Worm (Caenorhabditis elegans) whole organism, L1 larva: ENCODE measurements around the gene flp-18.

ENCODE experiments used
- C04F5.9 ChIP-seq: sonication (generic microtip); optimal IDR thresholded peaks from 2 replicates; lab custom pipeline; 2016; ENCODE audit warnings: missing genetic modification characterization, missing compliant biosample characterization
- C34B4.2 ChIP-seq: sonication (generic microtip); optimal IDR thresholded peaks from 2 replicates; lab custom pipeline; 2017; ENCODE audit warnings: mild to moderate bottlenecking, missing genetic modification characterization, missing compliant biosample characterization
- F16B12.6 ChIP-seq: fragments of 150-350 bp; optimal IDR thresholded peaks from 2 replicates; lab custom pipeline; 2014; ENCODE audit warnings: missing biosample characterization, missing genetic modification characterization
- aha-1 ChIP-seq: fragments of 150-350 bp; optimal IDR thresholded peaks from 2 replicates; lab custom pipeline; 2014; ENCODE audit warnings: missing biosample characterization, missing genetic modification characterization
- alr-1 ChIP-seq: fragments of 200-800 bp; sonication (Bioruptor generic); optimal IDR thresholded peaks from 2 replicates; lab custom pipeline; 2018; ENCODE audit warnings: borderline replicate concordance, mild to moderate bottlenecking, missing genetic modification characterization, missing compliant biosample characterization
- ceh-8 ChIP-seq: fragments of 200-800 bp; sonication (Bioruptor generic); optimal IDR thresholded peaks from 2 replicates; lab custom pipeline; 2018; ENCODE audit warnings: mild to moderate bottlenecking, missing genetic modification characterization, moderate library complexity, missing compliant biosample characterization
- ceh-82 ChIP-seq, 3 experiments: fragments of 150-350 bp in 1 of 3; sonication (generic microtip) in 2 of 3; optimal IDR thresholded peaks; 2 replicates each; lab custom pipeline; 2014 to 2017; ENCODE audit warnings: missing biosample characterization in 3 of 3, missing genetic modification characterization in 3 of 3
- ceh-90 ChIP-seq: sonication (generic microtip); optimal IDR thresholded peaks from 2 replicates; lab custom pipeline; 2016; ENCODE audit warnings: missing genetic modification characterization, missing compliant biosample characterization
- ces-1 ChIP-seq: fragments of 150-350 bp; optimal IDR thresholded peaks from 2 replicates; lab custom pipeline; 2014; ENCODE audit warnings: missing biosample characterization, missing genetic modification reagents, missing genetic modification characterization
- dsc-1 ChIP-seq: sonication (generic microtip); optimal IDR thresholded peaks from 2 replicates; lab custom pipeline; 2016; ENCODE audit warnings: mild to moderate bottlenecking, missing genetic modification characterization, missing compliant biosample characterization
- efl-1 ChIP-seq, 4 experiments: fragments of 150-350 bp; optimal IDR thresholded peaks in 3 of 4; peaks in 1 of 4; 1 replicate in 1 of 4; 2 replicates in 3 of 4; lab custom pipeline; 2014; ENCODE audit warnings: missing biosample characterization in 2 of 4, missing genetic modification characterization in 2 of 4, missing genetic modification reagents in 2 of 4
- egl-13 ChIP-seq: sonication (generic microtip); optimal IDR thresholded peaks from 2 replicates; lab custom pipeline; 2016; ENCODE audit warnings: missing genotype, missing genetic modification reagents, missing genetic modification characterization, missing compliant biosample characterization
- egl-27 ChIP-seq, 2 experiments: fragments of 150-350 bp in 1 of 2; sonication (generic microtip); optimal IDR thresholded peaks; 3 replicates each; lab custom pipeline; 2017 to 2018; ENCODE audit warnings: missing biosample characterization in 2 of 2, missing genetic modification characterization in 2 of 2, missing genetic modification reagents in 2 of 2
- ets-5 ChIP-seq: fragments of 200-800 bp; sonication (Bioruptor generic); IDR thresholded peaks from 2 replicates; pipeline ENCODE4 v1.3.6; 2022; ENCODE audit warnings: missing genetic modification characterization, missing compliant biosample characterization
- fkh-10 ChIP-seq: sonication (generic microtip); optimal IDR thresholded peaks from 2 replicates; lab custom pipeline; 2017; ENCODE audit warnings: missing biosample characterization, missing genetic modification reagents, missing genetic modification characterization
- fkh-4 ChIP-seq: sonication (generic microtip); optimal IDR thresholded peaks from 2 replicates; lab custom pipeline; 2016; ENCODE audit warnings: missing compliant biosample characterization, missing genetic modification characterization, borderline replicate concordance
- fos-1 ChIP-seq: fragments of 150-350 bp; optimal IDR thresholded peaks from 2 replicates; lab custom pipeline; 2014; ENCODE audit warnings: missing biosample characterization, missing genetic modification characterization
- grh-1 ChIP-seq: fragments of 200-800 bp; sonication (Bioruptor generic); IDR thresholded peaks from 2 replicates; pipeline ENCODE4 v1.3.6; 2022; ENCODE audit warnings: missing genetic modification reagents, missing genetic modification characterization, missing compliant biosample characterization
- irx-1 ChIP-seq: sonication (generic microtip); optimal IDR thresholded peaks from 2 replicates; lab custom pipeline; 2016; ENCODE audit warnings: missing genetic modification characterization, missing compliant biosample characterization
- isw-1 ChIP-seq: fragments of 200-800 bp; sonication (Bioruptor generic); IDR thresholded peaks from 2 replicates; pipeline ENCODE4 v1.3.6; 2022; ENCODE audit warnings: missing genetic modification characterization, missing compliant biosample characterization
- jun-1 ChIP-seq: fragments of 150-350 bp; optimal IDR thresholded peaks from 2 replicates; lab custom pipeline; 2014; ENCODE audit warnings: missing biosample characterization, missing genetic modification reagents, missing genetic modification characterization
- lin-13 ChIP-seq: fragments of 150-350 bp; optimal IDR thresholded peaks from 2 replicates; lab custom pipeline; 2014; ENCODE audit warnings: missing biosample characterization, missing genetic modification reagents, missing genetic modification characterization
- lin-14 ChIP-seq: fragments of 200-800 bp; sonication (Bioruptor generic); optimal IDR thresholded peaks from 2 replicates; lab custom pipeline; 2018; ENCODE audit warnings: mild to moderate bottlenecking, missing genetic modification characterization, moderate library complexity, missing compliant biosample characterization
- lin-15B ChIP-seq: fragments of 150-350 bp; sonication (generic microtip); optimal IDR thresholded peaks from 3 replicates; lab custom pipeline; 2014; ENCODE audit warnings: missing biosample characterization, missing genetic modification characterization
- lin-35 ChIP-seq, 2 experiments: fragments of 150-350 bp; optimal IDR thresholded peaks; 2 replicates each; lab custom pipeline; 2014; ENCODE audit warnings: missing biosample characterization in 2 of 2, missing genetic modification characterization in 2 of 2, missing genetic modification reagents in 2 of 2
- mab-9 ChIP-seq: fragments of 200-800 bp; sonication (Bioruptor generic); IDR thresholded peaks from 2 replicates; pipeline ENCODE4 v1.3.6; 2022; ENCODE audit warnings: missing genetic modification reagents, missing genetic modification characterization, missing compliant biosample characterization
- mdl-1 ChIP-seq, 2 experiments: fragments of 150-350 bp; optimal IDR thresholded peaks; 2 replicates each; lab custom pipeline; 2014 to 2017; ENCODE audit warnings: missing biosample characterization in 2 of 2, missing genetic modification characterization in 2 of 2, inconsistent platforms in 1 of 2
- mef-2 ChIP-seq: fragments of 150-350 bp; optimal IDR thresholded peaks from 2 replicates; lab custom pipeline; 2014; ENCODE audit warnings: missing biosample characterization, missing genetic modification characterization
- nhr-11 ChIP-seq: fragments of 150-350 bp; optimal IDR thresholded peaks from 2 replicates; lab custom pipeline; 2014; ENCODE audit warnings: missing biosample characterization, missing genetic modification characterization
- nhr-19 ChIP-seq: fragments of 200-800 bp; sonication (Bioruptor generic); conservative IDR thresholded peaks from 2 replicates; pipeline ENCODE4 v1.3.6; 2022; ENCODE audit warnings: missing genetic modification characterization, missing compliant biosample characterization
- nhr-71 ChIP-seq: sonication (generic microtip); optimal IDR thresholded peaks from 2 replicates; lab custom pipeline; 2016; ENCODE audit warnings: mild to moderate bottlenecking, missing genetic modification characterization, moderate library complexity, missing compliant biosample characterization
- nhr-76 ChIP-seq: sonication (generic microtip); optimal IDR thresholded peaks from 2 replicates; lab custom pipeline; 2017; ENCODE audit warnings: missing biosample characterization, missing genetic modification characterization
- nhr-77 ChIP-seq: fragments of 150-350 bp; optimal IDR thresholded peaks from 2 replicates; lab custom pipeline; 2014; ENCODE audit warnings: missing biosample characterization, missing genetic modification characterization
- nhr-84 ChIP-seq: sonication (generic microtip); optimal IDR thresholded peaks from 2 replicates; lab custom pipeline; 2017; ENCODE audit warnings: missing biosample characterization, missing genetic modification characterization
- nhr-85 ChIP-seq: sonication (generic microtip); peaks from one replicate; lab custom pipeline; 2016; ENCODE audit warnings: missing genetic modification characterization, inconsistent platforms, missing compliant biosample characterization
- rnt-1 ChIP-seq: sonication (generic microtip); optimal IDR thresholded peaks from 2 replicates; lab custom pipeline; 2016; ENCODE audit warnings: mild to moderate bottlenecking, missing genetic modification characterization, moderate library complexity, missing compliant biosample characterization
- skn-1 ChIP-seq: fragments of 150-350 bp; optimal IDR thresholded peaks from 2 replicates; lab custom pipeline; 2014; ENCODE audit warnings: missing biosample characterization, missing genetic modification characterization
- snu-23 ChIP-seq: sonication (generic microtip); optimal IDR thresholded peaks from 2 replicates; lab custom pipeline; 2016; ENCODE audit warnings: missing genetic modification characterization, missing compliant biosample characterization
- sptf-1 ChIP-seq: fragments of 150-350 bp; optimal IDR thresholded peaks from 2 replicates; lab custom pipeline; 2014; ENCODE audit warnings: missing biosample characterization, missing genetic modification characterization
- swsn-7 ChIP-seq: sonication (generic microtip); optimal IDR thresholded peaks from 2 replicates; lab custom pipeline; 2016; ENCODE audit warnings: missing genetic modification characterization, missing compliant biosample characterization
- tlp-1 ChIP-seq: fragments of 150-350 bp; optimal IDR thresholded peaks from 2 replicates; lab custom pipeline; 2014; ENCODE audit warnings: missing biosample characterization, missing genetic modification characterization
- unc-130 ChIP-seq: fragments of 150-350 bp; optimal IDR thresholded peaks from 2 replicates; lab custom pipeline; 2017; ENCODE audit warnings: missing biosample characterization, missing genetic modification characterization, inconsistent platforms
- unc-62 ChIP-seq: fragments of 150-350 bp; optimal IDR thresholded peaks from 2 replicates; lab custom pipeline; 2014; ENCODE audit warnings: missing biosample characterization, missing genetic modification reagents, missing genetic modification characterization
- unc-86 ChIP-seq: sonication (generic microtip); optimal IDR thresholded peaks from 2 replicates; lab custom pipeline; 2016; ENCODE audit warnings: missing genetic modification characterization, missing compliant biosample characterization
- unc-98 ChIP-seq: fragments of 200-800 bp; sonication (Bioruptor generic); IDR thresholded peaks from 2 replicates; pipeline ENCODE4 v1.3.6; 2022; ENCODE audit warnings: missing genetic modification characterization, missing compliant biosample characterization
- vab-15 ChIP-seq: sonication (generic microtip); optimal IDR thresholded peaks from 2 replicates; lab custom pipeline; 2017; ENCODE audit warnings: missing genotype, mild to moderate bottlenecking, missing genetic modification characterization, missing compliant biosample characterization
- zag-1 ChIP-seq: fragments of 150-350 bp; optimal IDR thresholded peaks from 2 replicates; lab custom pipeline; 2014; ENCODE audit warnings: missing biosample characterization, missing genetic modification characterization
- ztf-11 ChIP-seq, 2 experiments: sonication (generic microtip); optimal IDR thresholded peaks; 2 replicates each; lab custom pipeline; 2016 to 2017; ENCODE audit warnings: missing genetic modification characterization in 2 of 2, missing biosample characterization in 1 of 2, missing compliant biosample characterization in 1 of 2

The flp-18 gene

ce11 chrX:3040609-3041008 is 22.3 kb upstream of the flp-18 start:
- TF ChIP-seq C34B4.2 (tag; lab: Kevin White, UChicago), result no peak
- TF ChIP-seq efl-1 (optimal IDR thresholded peaks at IDR 0.05; lab: Kevin White, UChicago), result no peak
- peak in 1 of 2 experiments; percentile 72 for TF ChIP-seq efl-1 (GFP tag; optimal IDR thresholded peaks at IDR 0.05 in 1 of 2; lab: Kevin White, UChicago)
- TF ChIP-seq rnt-1 (tag; lab: Kevin White, UChicago), result peak; percentile 6
- peak; percentile 62 for TF ChIP-seq lin-14 (GFP tag; lab: Kevin White, UChicago)
- TF ChIP-seq nhr-77 (tag; lab: Kevin White, UChicago), result no peak

DNA sequence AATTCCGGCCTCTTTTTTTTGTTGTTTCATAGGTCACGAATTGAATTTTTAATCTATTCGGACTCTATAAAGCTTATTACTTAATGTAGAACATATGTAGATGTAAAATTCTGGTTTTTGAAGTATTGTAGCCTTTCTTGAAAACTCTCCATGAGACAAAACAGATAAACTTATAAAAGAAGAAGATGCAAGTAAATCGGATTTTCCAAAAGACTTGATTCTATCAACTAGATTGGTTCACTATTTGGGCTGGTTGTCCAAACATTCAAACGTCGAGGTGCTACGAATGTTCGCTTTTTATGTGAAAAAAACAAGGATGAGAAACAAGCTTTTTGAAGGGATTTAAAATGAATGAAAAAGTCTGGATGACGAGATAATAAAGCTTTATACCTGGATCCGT is 21.7 kb upstream of the flp-18 start:
- TF ChIP-seq lin-14 (GFP tag; lab: Kevin White, UChicago) (peak; percentile 20), nhr-71 (tag; lab: Kevin White, UChicago) (no peak), ces-1 (GFP tag; lab: Kevin White, UChicago) (peak; percentile 15), egl-27 (tag; optimal IDR thresholded peaks at IDR 0.05; lab: Kevin White, UChicago) (no peak), ztf-11 (tag; optimal IDR thresholded peaks at IDR 0.05; lab: Kevin White, UChicago) (no peak)
- TF ChIP-seq, all 84 proteins: peak for 2

- TF ChIP-seq unc-62 (GFP tag; lab: Kevin White, UChicago) (no peak), tlp-1 (no peak), aha-1 (tag; lab: Kevin White, UChicago) (no peak), ceh-8 (GFP tag; lab: Kevin White, UChicago) (peak; percentile 96), swsn-7 (tag; lab: Kevin White, UChicago) (peak; percentile 94), fkh-4 (peak; percentile 66), nhr-19 (GFP tag; lab: Robert Waterston, UW) (peak; percentile 95), skn-1 (tag; lab: Kevin White, UChicago) (peak; percentile 79), egl-27 (tag; optimal IDR thresholded peaks at IDR 0.05; lab: Kevin White, UChicago) (peak; percentile 27 to 72), nhr-76 (tag; lab: Kevin White, UChicago) (peak; percentile 72), vab-15 (no peak), unc-130 (tag; lab: Kevin White, UChicago) (peak; percentile 72), unc-98 (GFP tag; lab: Robert Waterston, UW) (peak; percentile 69; the same call in 1 of the 2 replicates), nhr-85 (tag; lab: Kevin White, UChicago) (peak; percentile 92), grh-1 (GFP tag; lab: Robert Waterston, UW) (peak; percentile 83), zag-1 (tag; lab: Kevin White, UChicago) (no peak), jun-1 (peak; percentile 90), snu-23 (GFP tag; lab: Kevin White, UChicago) (peak; percentile 98), isw-1 (GFP tag; lab: Robert Waterston, UW) (peak; percentile 74), ceh-82 (tag; optimal IDR thresholded peaks at IDR 0.05; lab: Kevin White, UChicago) (peak; percentile 79 to 89 (median 86)), irx-1 (tag; lab: Kevin White, UChicago) (peak; percentile 92), mdl-1 (tag; optimal IDR thresholded peaks at IDR 0.05; lab: Kevin White, UChicago) (peak in 1 of 2 experiments; percentile 75), C34B4.2 (tag; lab: Kevin White, UChicago) (no peak), fkh-10 (peak; percentile 90), alr-1 (tag; lab: Kevin White, UChicago) (no peak), unc-86 (tag; lab: Kevin White, UChicago) (peak; percentile 87), mab-9 (peak; percentile 89), sptf-1 (no peak), lin-15B (tag; lab: Kevin White, UChicago) (no peak), mef-2 (tag; lab: Kevin White, UChicago) (peak; percentile 41), C04F5.9 (tag; lab: Kevin White, UChicago) (peak; percentile 59), dsc-1 (tag; lab: Kevin White, UChicago) (peak; percentile 98), ces-1 (GFP tag; lab: Kevin White, UChicago) (no peak), F16B12.6 (tag; lab: Kevin White, UChicago) (no peak), nhr-84 (tag; lab: Kevin White, UChicago) (no peak), rnt-1 (tag; lab: Kevin White, UChicago) (peak; percentile 90), lin-13 (peak; percentile 84), lin-35 (GFP tag; optimal IDR thresholded peaks at IDR 0.05; lab: Kevin White, UChicago) (peak; percentile 64 to 84), nhr-11 (tag; lab: Kevin White, UChicago) (peak; percentile 64), egl-13 (tag; lab: Kevin White, UChicago) (peak; percentile 92), ceh-90 (tag; lab: Kevin White, UChicago) (peak; percentile 28), ets-5 (GFP tag; lab: Robert Waterston, UW) (no peak), fos-1 (tag; lab: Kevin White, UChicago) (peak; percentile 88)
Measured at ce11 chrX:3035972-3036379, 17.6 kb upstream of the flp-18 start.
